Worm (Caenorhabditis elegans) whole organism, young adult: ENCODE data around the gene srw-29.

Source experiments
- F23B12.7 ChIP-seq: sonication (generic microtip); optimal IDR thresholded peaks from 2 replicates; lab custom pipeline; 2017; ENCODE audit warnings: missing genetic modification characterization, mild to moderate bottlenecking, missing compliant biosample characterization, antibody characterized with exemption, moderate library complexity; ENCODE audit not compliant: insufficient read depth
- F57A8.1 ChIP-seq: fragments of 200-800 bp; sonication (Bioruptor generic); optimal IDR thresholded peaks from 2 replicates; lab custom pipeline; 2018; ENCODE audit warnings: mild to moderate bottlenecking, missing genetic modification characterization, moderate library complexity, missing compliant biosample characterization
- Y53G8AR.9 ChIP-seq: fragments of 200-800 bp; sonication (Bioruptor generic); conservative IDR thresholded peaks from 2 replicates; pipeline ENCODE4 v1.3.6; 2022; ENCODE audit warnings: missing genetic modification reagents, missing genetic modification characterization, missing compliant biosample characterization
- gei-17 ChIP-seq: fragments of 200-800 bp; sonication (Bioruptor generic); optimal IDR thresholded peaks from 2 replicates; lab custom pipeline; 2018; ENCODE audit warnings: mild to moderate bottlenecking, missing genetic modification characterization, missing compliant biosample characterization
- hmg-20 ChIP-seq: fragments of 200-800 bp; sonication (Bioruptor generic); IDR thresholded peaks from 2 replicates; pipeline ENCODE4 v1.3.6; 2022; ENCODE audit warnings: missing genetic modification reagents, missing genetic modification characterization, missing compliant biosample characterization
- lin-54 ChIP-seq: fragments of 200-800 bp; sonication (Bioruptor generic); optimal IDR thresholded peaks from 2 replicates; lab custom pipeline; 2018; ENCODE audit warnings: mild to moderate bottlenecking, missing genetic modification characterization, missing compliant biosample characterization
- mcd-1 ChIP-seq: fragments of 200-800 bp; sonication (Bioruptor generic); IDR thresholded peaks from 2 replicates; pipeline ENCODE4 v1.3.6; 2022; ENCODE audit warnings: missing genetic modification reagents, missing genetic modification characterization, missing compliant biosample characterization
- nfya-1 ChIP-seq: sonication (generic microtip); optimal IDR thresholded peaks from 2 replicates; lab custom pipeline; 2017; ENCODE audit warnings: antibody characterized with exemption, missing compliant biosample characterization, missing genetic modification characterization, borderline replicate concordance; ENCODE audit not compliant: insufficient read depth
- tbx-9 ChIP-seq: sonication (generic microtip); optimal IDR thresholded peaks from 2 replicates; lab custom pipeline; 2016; ENCODE audit warnings: borderline replicate concordance, missing genetic modification characterization, inconsistent platforms, missing compliant biosample characterization

DNA sequence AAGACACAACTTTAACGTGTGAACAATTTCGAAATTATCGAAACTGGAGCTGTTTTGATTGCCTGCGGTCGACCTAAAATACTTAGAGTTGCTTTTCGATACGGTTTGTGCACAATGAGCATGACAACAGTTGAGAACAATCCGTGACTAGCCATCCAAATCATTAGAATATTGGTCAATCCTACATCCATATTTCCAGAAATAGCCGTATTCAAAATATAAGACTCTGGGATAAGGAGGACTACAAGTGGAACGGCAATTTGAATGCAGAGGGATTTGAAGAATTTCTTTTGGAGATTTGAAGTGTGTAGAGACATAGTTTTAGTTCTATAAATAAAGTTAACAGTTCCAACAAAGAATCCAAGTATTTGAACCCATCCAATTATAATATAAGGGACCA, 35.0 kb upstream of the srw-29 start:
- TF ChIP-seq F57A8.1 (GFP tag; lab: Kevin White, UChicago) (no peak), Y53G8AR.9 (GFP tag; lab: Robert Waterston, UW) (no peak), F23B12.7 (tag; lab: Kevin White, UChicago) (no peak), nfya-1 (tag; lab: Kevin White, UChicago) (no peak), mcd-1 (GFP tag; lab: Robert Waterston, UW) (no peak), gei-17 (GFP tag; lab: Kevin White, UChicago) (no peak), hmg-20 (GFP tag; lab: Robert Waterston, UW) (no peak), tbx-9 (tag; lab: Kevin White, UChicago) (no peak), lin-54 (GFP tag; lab: Kevin White, UChicago) (no peak)
